Fruit fly (Drosophila melanogaster) whole organism, prepupa: ENCODE results near the gene CG14689.
A peak's percentile ranks its signal among the peaks of the same experiment; 100 is the strongest.

Experiments
- Blimp-1 ChIP-seq: fragments of 200-800 bp; sonication (Bioruptor generic); optimal IDR thresholded peaks from 3 replicates; lab custom pipeline; 2017; ENCODE audit warnings: missing biosample characterization, missing genetic modification characterization, mild to moderate bottlenecking, moderate library complexity, missing genetic modification reagents
- CG11902 ChIP-seq: fragments of 200-800 bp; sonication (Bioruptor generic); optimal IDR thresholded peaks from 3 replicates; lab custom pipeline; 2016; ENCODE audit warnings: missing biosample characterization, missing genetic modification characterization
- CG32006 ChIP-seq: fragments of 200-800 bp; sonication (Bioruptor generic); optimal IDR thresholded peaks from 3 replicates; lab custom pipeline; 2017; ENCODE audit warnings: missing biosample characterization, mild to moderate bottlenecking, missing genetic modification characterization
- CG34406 ChIP-seq: fragments of 200-800 bp; sonication (Bioruptor generic); optimal IDR thresholded peaks from 3 replicates; lab custom pipeline; 2016; ENCODE audit warnings: missing biosample characterization, missing genetic modification characterization
- CG6792 ChIP-seq: fragments of 200-800 bp; sonication (Bioruptor generic); optimal IDR thresholded peaks from 3 replicates; lab custom pipeline; 2016; ENCODE audit warnings: missing biosample characterization, missing genetic modification characterization
- CG9139 ChIP-seq: fragments of 200-800 bp; sonication (Bioruptor generic); optimal IDR thresholded peaks from 3 replicates; lab custom pipeline; 2017; ENCODE audit warnings: missing biosample characterization, mild to moderate bottlenecking, missing genetic modification characterization
- Eip75B ChIP-seq: fragments of 200-800 bp; sonication (Bioruptor generic); optimal IDR thresholded peaks from 3 replicates; lab custom pipeline; 2016; ENCODE audit warnings: missing biosample characterization, missing genetic modification characterization
- Hr39 ChIP-seq: fragments of 200-800 bp; sonication (Bioruptor generic); optimal IDR thresholded peaks from 2 replicates; lab custom pipeline; 2016; ENCODE audit warnings: missing biosample characterization, missing genetic modification characterization
- Hr4 ChIP-seq: fragments of 200-800 bp; sonication (Bioruptor generic); optimal IDR thresholded peaks from 3 replicates; lab custom pipeline; 2016; ENCODE audit warnings: missing biosample characterization, missing genetic modification characterization
- OdsH ChIP-seq: fragments of 200-800 bp; sonication (Bioruptor generic); optimal IDR thresholded peaks from 3 replicates; lab custom pipeline; 2016; ENCODE audit warnings: missing biosample characterization, missing genetic modification characterization
- Smox ChIP-seq: fragments of 200-800 bp; sonication (Bioruptor generic); optimal IDR thresholded peaks from 3 replicates; lab custom pipeline; 2016; ENCODE audit warnings: missing biosample characterization, missing genetic modification characterization
- Sox15 ChIP-seq: fragments of 200-800 bp; sonication (Bioruptor generic); optimal IDR thresholded peaks from 3 replicates; lab custom pipeline; 2016; ENCODE audit warnings: missing biosample characterization, missing genetic modification characterization
- dac ChIP-seq: fragments of 200-800 bp; sonication (Bioruptor generic); optimal IDR thresholded peaks from 2 replicates; lab custom pipeline; 2017; ENCODE audit warnings: missing biosample characterization, mild to moderate bottlenecking, missing genetic modification characterization

dm6 chr3R:10688835-10689234 lies 22.2 kb downstream of the CG14689 start:
- TF ChIP-seq CG34406 (no peak), CG32006 (GFP tag; lab: Kevin White, UChicago) (peak; percentile 40), OdsH (GFP tag; lab: Kevin White, UChicago) (no peak), CG11902 (GFP tag; lab: Kevin White, UChicago) (no peak), dac (no peak), Sox15 (GFP tag; lab: Kevin White, UChicago) (no peak), Eip75B (no peak), Hr4 (GFP tag; lab: Kevin White, UChicago) (peak; percentile 40), Smox (GFP tag; lab: Kevin White, UChicago) (no peak), CG6792 (GFP tag; lab: Kevin White, UChicago) (no peak), CG9139 (no peak), Hr39 (GFP tag; lab: Kevin White, UChicago) (no peak), Blimp-1 (no peak)
